Worm (Caenorhabditis elegans) whole organism, young adult: ENCODE measurements around the gene dyf-3.
"Not testable (repeated sequence)": the region's sequence is repeated elsewhere in the genome, so short reads cannot be mapped to it uniquely, and the experiment has no call there.

Source experiments
- ama-1 ChIP-seq, 3 experiments: fragments of 150-350 bp in 1 of 3; sonication (generic microtip) in 2 of 3; optimal IDR thresholded peaks; 2 replicates each; lab custom pipeline; 2014 to 2018; ENCODE audit warnings: missing biosample characterization in 2 of 3, missing genetic modification characterization in 2 of 3, missing genetic modification reagents in 2 of 3
- rcor-1 ChIP-seq: fragments of 200-800 bp; sonication (Bioruptor generic); IDR thresholded peaks from 2 replicates; pipeline ENCODE4 v1.3.6; 2022; ENCODE audit warnings: missing genetic modification reagents, missing genetic modification characterization, missing compliant biosample characterization
- unc-62 ChIP-seq: fragments of 150-350 bp; optimal IDR thresholded peaks from 2 replicates; lab custom pipeline; 2014; ENCODE audit warnings: missing biosample characterization, missing genetic modification reagents, missing genetic modification characterization

- TF ChIP-seq unc-62 (GFP tag; lab: Kevin White, UChicago); ama-1 (optimal IDR thresholded peaks at IDR 0.05; lab: Kevin White, UChicago); ama-1 (GFP tag; optimal IDR thresholded peaks at IDR 0.05; lab: Kevin White, UChicago); rcor-1: not testable (repeated sequence)
These were observed 5.0 kb downstream of the dyf-3 start, which contains the start of gene C04C3.4 for ce11 chrIV:3394066-3394465.
